Worm (Caenorhabditis elegans) whole organism, L4 larva: ENCODE measurements around the gene cul-4.
A peak's percentile ranks its signal among the peaks of the same experiment; 100 is the strongest.

ENCODE experiments used
- F10B5.3 ChIP-seq: sonication (generic microtip); optimal IDR thresholded peaks from 2 replicates; lab custom pipeline; 2016; ENCODE audit warnings: mild to moderate bottlenecking, missing genetic modification characterization, missing compliant biosample characterization
- F26F4.8 ChIP-seq: fragments of 200-800 bp; sonication (Bioruptor generic); conservative IDR thresholded peaks from 2 replicates; pipeline ENCODE4 v1.3.6; 2022; ENCODE audit warnings: missing genetic modification characterization, missing compliant biosample characterization
- F37D6.2 ChIP-seq: sonication (generic microtip); optimal IDR thresholded peaks from 2 replicates; lab custom pipeline; 2016; ENCODE audit warnings: mild to moderate bottlenecking, missing genetic modification characterization, missing compliant biosample characterization
- F44E2.7 ChIP-seq: fragments of 200-800 bp; sonication (Bioruptor generic); IDR thresholded peaks from 2 replicates; pipeline ENCODE4 v2.1.2; 2022; ENCODE audit warnings: missing genetic modification characterization, missing compliant biosample characterization
- R02D3.7 ChIP-seq: fragments of 150-350 bp; sonication (generic microtip); optimal IDR thresholded peaks from 3 replicates; lab custom pipeline; 2014; ENCODE audit warnings: missing biosample characterization, missing genetic modification characterization
- T26A8.4 ChIP-seq: fragments of 200-800 bp; sonication (Bioruptor generic); IDR thresholded peaks from 2 replicates; pipeline ENCODE4 v1.3.6; 2022; ENCODE audit warnings: missing genetic modification characterization, missing compliant biosample characterization
- Y75B8A.6 ChIP-seq: fragments of 200-800 bp; sonication (Bioruptor generic); IDR thresholded peaks from 2 replicates; pipeline ENCODE4 v1.3.6; 2022; ENCODE audit warnings: missing genetic modification reagents, missing genetic modification characterization, missing compliant biosample characterization
- aha-1 ChIP-seq: fragments of 150-350 bp; peaks from one replicate; lab custom pipeline; 2014; ENCODE audit warnings: missing biosample characterization, missing genetic modification characterization
- aly-2 ChIP-seq: sonication (generic microtip); optimal IDR thresholded peaks from 2 replicates; lab custom pipeline; 2018; ENCODE audit warnings: missing biosample characterization, missing genetic modification characterization
- arid-1 ChIP-seq: fragments of 200-800 bp; sonication (Bioruptor generic); conservative IDR thresholded peaks from 2 replicates; pipeline ENCODE4 v1.3.6; 2022; ENCODE audit warnings: missing genetic modification reagents, missing genetic modification characterization, missing compliant biosample characterization
- attf-4 ChIP-seq: sonication (generic microtip); optimal IDR thresholded peaks from 3 replicates; lab custom pipeline; 2017; ENCODE audit warnings: missing biosample characterization, missing genetic modification characterization
- ceh-20 ChIP-seq: fragments of 200-800 bp; sonication (Bioruptor generic); IDR thresholded peaks from 2 replicates; pipeline ENCODE4 v1.3.6; 2022; ENCODE audit warnings: missing genetic modification reagents, missing genetic modification characterization, missing compliant biosample characterization
- ceh-28 ChIP-seq: fragments of 150-350 bp; optimal IDR thresholded peaks from 2 replicates; lab custom pipeline; 2014; ENCODE audit warnings: missing biosample characterization, missing genetic modification reagents, missing genetic modification characterization
- ceh-32 ChIP-seq: sonication (generic microtip); optimal IDR thresholded peaks from 2 replicates; lab custom pipeline; 2016; ENCODE audit warnings: mild to moderate bottlenecking, missing genetic modification characterization, missing compliant biosample characterization; ENCODE audit not compliant: poor library complexity
- ceh-44 ChIP-seq: fragments of 200-800 bp; sonication (Bioruptor generic); IDR thresholded peaks from 2 replicates; pipeline ENCODE4 v1.3.6; 2022; ENCODE audit warnings: missing genetic modification reagents, missing genetic modification characterization, missing compliant biosample characterization
- ceh-82 ChIP-seq: sonication (generic microtip); optimal IDR thresholded peaks from 2 replicates; lab custom pipeline; 2017; ENCODE audit warnings: missing biosample characterization, missing genetic modification characterization
- cey-2 ChIP-seq: sonication (generic microtip); optimal IDR thresholded peaks from 3 replicates; lab custom pipeline; 2017; ENCODE audit warnings: missing genetic modification characterization, mild to moderate bottlenecking, missing compliant biosample characterization, antibody characterized with exemption, borderline replicate concordance; ENCODE audit not compliant: insufficient read depth
- ctbp-1 ChIP-seq: fragments of 200-800 bp; sonication (Bioruptor generic); IDR thresholded peaks from 2 replicates; pipeline ENCODE4 v1.3.6; 2022; ENCODE audit warnings: missing genetic modification reagents, missing genetic modification characterization, missing compliant biosample characterization
- daf-16 ChIP-seq, 3 experiments: sonication (generic microtip); optimal IDR thresholded peaks; 2 replicates each; lab custom pipeline; 2016 to 2017; ENCODE audit warnings: missing genetic modification characterization in 3 of 3, missing genetic modification reagents in 3 of 3, mild to moderate bottlenecking in 2 of 3, missing compliant biosample characterization in 2 of 3, missing biosample characterization in 1 of 3, moderate library complexity in 1 of 3
- daf-8 ChIP-seq: fragments of 200-800 bp; sonication (Bioruptor generic); IDR thresholded peaks from 2 replicates; pipeline ENCODE4 v1.3.6; 2022; ENCODE audit warnings: missing genetic modification characterization, missing compliant biosample characterization
- dmd-9 ChIP-seq: fragments of 200-800 bp; sonication (Bioruptor generic); IDR thresholded peaks from 2 replicates; pipeline ENCODE4 v1.3.6; 2022; ENCODE audit warnings: missing genetic modification reagents, missing genetic modification characterization, missing compliant biosample characterization
- dpl-1 ChIP-seq: fragments of 150-350 bp; optimal IDR thresholded peaks from 2 replicates; lab custom pipeline; 2014; ENCODE audit warnings: missing biosample characterization, missing genetic modification reagents, missing genetic modification characterization
- duxl-1 ChIP-seq: sonication (generic microtip); optimal IDR thresholded peaks from 2 replicates; lab custom pipeline; 2016; ENCODE audit warnings: mild to moderate bottlenecking, missing genetic modification characterization, moderate library complexity, missing compliant biosample characterization; ENCODE audit not compliant: poor library complexity
- fkh-10 ChIP-seq: fragments of 150-350 bp; optimal IDR thresholded peaks from 2 replicates; lab custom pipeline; 2014; ENCODE audit warnings: missing biosample characterization, missing genetic modification reagents, missing genetic modification characterization
- fos-1 ChIP-seq: fragments of 150-350 bp; optimal IDR thresholded peaks from 2 replicates; lab custom pipeline; 2014; ENCODE audit warnings: missing biosample characterization, missing genetic modification characterization
- gei-8 ChIP-seq: fragments of 200-800 bp; sonication (Bioruptor generic); optimal IDR thresholded peaks from 2 replicates; lab custom pipeline; 2018; ENCODE audit warnings: mild to moderate bottlenecking, missing genetic modification characterization, missing compliant biosample characterization
- hmg-1.1 ChIP-seq: fragments of 200-800 bp; sonication (Bioruptor generic); IDR thresholded peaks from 2 replicates; pipeline ENCODE4 v1.3.6; 2022; ENCODE audit warnings: missing genetic modification reagents, missing genetic modification characterization, missing compliant biosample characterization
- jun-1 ChIP-seq: fragments of 150-350 bp; optimal IDR thresholded peaks from 2 replicates; lab custom pipeline; 2014; ENCODE audit warnings: missing biosample characterization, missing genetic modification reagents, missing genetic modification characterization
- lim-7 ChIP-seq: fragments of 200-800 bp; sonication (Bioruptor generic); IDR thresholded peaks from 2 replicates; pipeline ENCODE4 v1.3.6; 2022; ENCODE audit warnings: missing genetic modification characterization, missing compliant biosample characterization
- lin-29 ChIP-seq: fragments of 200-800 bp; sonication (Bioruptor generic); IDR thresholded peaks from 2 replicates; pipeline ENCODE4 v1.3.6; 2022; ENCODE audit warnings: missing genetic modification reagents, missing genetic modification characterization, missing compliant biosample characterization
- lin-38 ChIP-seq: fragments of 200-800 bp; sonication (Bioruptor generic); IDR thresholded peaks from 2 replicates; pipeline ENCODE4 v1.3.6; 2022; ENCODE audit warnings: missing genetic modification reagents, missing genetic modification characterization, missing compliant biosample characterization
- mdl-1 ChIP-seq, 2 experiments: fragments of 150-350 bp in 1 of 2; sonication (generic microtip) in 1 of 2; optimal IDR thresholded peaks; 2 replicates each; lab custom pipeline; 2014 to 2017; ENCODE audit warnings: missing biosample characterization in 2 of 2, missing genetic modification characterization in 2 of 2
- mdt-29 ChIP-seq: fragments of 200-800 bp; sonication (Bioruptor generic); IDR thresholded peaks from 2 replicates; pipeline ENCODE4 v1.3.6; 2022; ENCODE audit warnings: missing genetic modification reagents, missing genetic modification characterization, missing compliant biosample characterization
- mxl-2 ChIP-seq: fragments of 200-800 bp; sonication (Bioruptor generic); conservative IDR thresholded peaks from 2 replicates; pipeline ENCODE4 v1.3.6; 2022; ENCODE audit warnings: missing genetic modification reagents, missing genetic modification characterization, missing compliant biosample characterization
- nhr-11 ChIP-seq: fragments of 150-350 bp; optimal IDR thresholded peaks from 2 replicates; lab custom pipeline; 2014; ENCODE audit warnings: missing biosample characterization, missing genetic modification characterization
- nhr-28 ChIP-seq: fragments of 150-350 bp; optimal IDR thresholded peaks from 2 replicates; lab custom pipeline; 2014; ENCODE audit warnings: missing biosample characterization, missing genetic modification characterization
- nhr-42 ChIP-seq: fragments of 200-800 bp; sonication (Bioruptor generic); IDR thresholded peaks from 2 replicates; pipeline ENCODE4 v1.3.6; 2022; ENCODE audit warnings: missing genetic modification characterization, missing compliant biosample characterization
- nhr-48 ChIP-seq: sonication (generic microtip); optimal IDR thresholded peaks from 2 replicates; lab custom pipeline; 2016; ENCODE audit warnings: mild to moderate bottlenecking, missing genetic modification characterization, missing compliant biosample characterization
- php-3 ChIP-seq: fragments of 200-800 bp; sonication (Bioruptor generic); IDR thresholded peaks from 2 replicates; pipeline ENCODE4 v1.3.6; 2022; ENCODE audit warnings: missing genetic modification reagents, missing genetic modification characterization, missing compliant biosample characterization
- pqm-1 ChIP-seq: sonication (generic microtip); optimal IDR thresholded peaks from 2 replicates; lab custom pipeline; 2017; ENCODE audit warnings: missing biosample characterization, missing genetic modification characterization
- saeg-2 ChIP-seq: fragments of 200-800 bp; sonication (Bioruptor generic); IDR thresholded peaks from 2 replicates; pipeline ENCODE4 v1.3.6; 2022; ENCODE audit warnings: missing genetic modification reagents, missing genetic modification characterization, missing compliant biosample characterization
- set-16 ChIP-seq: fragments of 200-800 bp; sonication (Bioruptor generic); IDR thresholded peaks from 2 replicates; pipeline ENCODE4 v1.3.6; 2022; ENCODE audit warnings: missing genetic modification reagents, missing genetic modification characterization, missing compliant biosample characterization
- snpc-1.2 ChIP-seq: fragments of 200-800 bp; sonication (Bioruptor generic); IDR thresholded peaks from 2 replicates; pipeline ENCODE4 v1.3.6; 2022; ENCODE audit warnings: missing genetic modification reagents, missing genetic modification characterization, missing compliant biosample characterization
- spr-1 ChIP-seq: sonication (generic microtip); optimal IDR thresholded peaks from 2 replicates; lab custom pipeline; 2016; ENCODE audit warnings: mild to moderate bottlenecking, missing genetic modification characterization, missing compliant biosample characterization
- zag-1 ChIP-seq: fragments of 150-350 bp; optimal IDR thresholded peaks from 2 replicates; lab custom pipeline; 2014; ENCODE audit warnings: missing biosample characterization, missing genetic modification characterization
- zfp-2 ChIP-seq: sonication (generic microtip); optimal IDR thresholded peaks from 2 replicates; lab custom pipeline; 2016; ENCODE audit warnings: mild to moderate bottlenecking, missing genetic modification characterization, missing compliant biosample characterization
- zip-2 ChIP-seq: fragments of 150-350 bp; optimal IDR thresholded peaks from 2 replicates; lab custom pipeline; 2014; ENCODE audit warnings: missing biosample characterization, missing genetic modification characterization
- ztf-7 ChIP-seq: fragments of 150-350 bp; optimal IDR thresholded peaks from 2 replicates; lab custom pipeline; 2014; ENCODE audit warnings: missing biosample characterization, missing genetic modification characterization

cul-4 gene

DNA sequence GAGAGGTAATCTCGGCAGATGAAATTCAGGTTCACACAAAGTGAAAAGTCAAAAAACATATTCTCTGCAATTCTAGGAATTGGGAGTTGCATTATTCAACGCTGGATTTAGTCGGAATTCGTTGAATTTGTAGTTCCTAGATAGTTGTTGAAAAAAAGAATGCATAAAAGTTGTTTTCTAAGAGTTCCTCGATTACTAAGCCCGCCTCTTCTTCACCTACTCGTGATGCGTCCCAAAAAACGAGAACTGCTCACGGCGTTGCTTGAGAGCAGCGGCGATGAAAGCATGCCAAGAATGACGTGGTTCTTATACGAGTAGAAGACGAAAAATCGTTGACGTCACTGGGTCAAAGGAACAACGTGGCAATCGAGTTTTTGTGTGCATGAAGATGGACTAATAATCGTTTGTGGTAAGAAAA, 23.2 kb downstream of the cul-4 start (continued):
- TF ChIP-seq R02D3.7 (tag; lab: Kevin White, UChicago) (no peak), duxl-1 (no peak), php-3 (0 out of 2 replicates have a peak, but pooled peaks have one; percentile 7), dpl-1 (no peak), F26F4.8 (GFP tag; lab: Robert Waterston, UW) (no peak), zfp-2 (tag; lab: Kevin White, UChicago) (no peak), F44E2.7 (GFP tag; lab: Robert Waterston, UW) (no peak), spr-1 (tag; lab: Kevin White, UChicago) (no peak), nhr-28 (tag; lab: Kevin White, UChicago) (no peak), gei-8 (GFP tag; lab: Kevin White, UChicago) (no peak), nhr-48 (no peak), cey-2 (tag; lab: Kevin White, UChicago) (no peak), ceh-32 (no peak), lin-38 (GFP tag; lab: Robert Waterston, UW) (no peak), ctbp-1 (GFP tag; lab: Robert Waterston, UW) (peak; percentile 62), zip-2 (tag; lab: Kevin White, UChicago) (no peak), zag-1 (tag; lab: Kevin White, UChicago) (no peak), ztf-7 (tag; lab: Kevin White, UChicago) (no peak), ceh-28 (tag; lab: Kevin White, UChicago) (no peak), mdt-29 (GFP tag; lab: Robert Waterston, UW) (no peak), lim-7 (GFP tag; lab: Robert Waterston, UW) (no peak), Y75B8A.6 (GFP tag; lab: Robert Waterston, UW) (no peak), daf-8 (GFP tag; lab: Robert Waterston, UW) (no peak), T26A8.4 (no peak), snpc-1.2 (no peak), dmd-9 (no peak), fos-1 (no peak), jun-1 (tag; lab: Kevin White, UChicago) (no peak), saeg-2 (GFP tag; lab: Robert Waterston, UW) (no peak), F10B5.3 (tag; lab: Kevin White, UChicago) (no peak), fkh-10 (peak; percentile 50), mxl-2 (GFP tag; lab: Robert Waterston, UW) (no peak)
- TF ChIP-seq, all 104 proteins: peak for 12

DNA sequence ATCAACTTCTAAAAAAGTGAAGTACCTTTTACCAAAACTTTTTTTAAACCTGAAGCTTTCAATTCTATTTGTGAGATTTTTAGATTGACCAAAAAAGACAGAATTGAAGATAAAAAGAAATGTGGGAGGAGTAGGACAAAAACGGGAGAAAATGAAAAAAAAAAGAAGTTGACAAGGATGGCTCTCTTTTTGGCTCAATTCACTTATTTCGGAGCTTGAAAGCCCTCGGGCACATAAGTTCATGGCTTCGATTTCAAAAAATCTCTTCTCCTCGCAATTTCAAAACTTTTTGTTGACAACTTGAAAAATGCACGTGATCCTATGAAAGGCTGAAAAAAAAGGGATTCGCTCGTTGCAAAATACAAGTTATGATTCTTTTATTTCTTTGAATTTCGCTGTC, 24.3 kb downstream of the cul-4 start:
- peak; percentile 22 for TF ChIP-seq fkh-10
- TF ChIP-seq pqm-1 (tag; lab: Kevin White, UChicago), result no peak
- TF ChIP-seq nhr-11 (tag; lab: Kevin White, UChicago), result no peak
- peak; percentile 71 for TF ChIP-seq aha-1 (tag; lab: Kevin White, UChicago)

DNA sequence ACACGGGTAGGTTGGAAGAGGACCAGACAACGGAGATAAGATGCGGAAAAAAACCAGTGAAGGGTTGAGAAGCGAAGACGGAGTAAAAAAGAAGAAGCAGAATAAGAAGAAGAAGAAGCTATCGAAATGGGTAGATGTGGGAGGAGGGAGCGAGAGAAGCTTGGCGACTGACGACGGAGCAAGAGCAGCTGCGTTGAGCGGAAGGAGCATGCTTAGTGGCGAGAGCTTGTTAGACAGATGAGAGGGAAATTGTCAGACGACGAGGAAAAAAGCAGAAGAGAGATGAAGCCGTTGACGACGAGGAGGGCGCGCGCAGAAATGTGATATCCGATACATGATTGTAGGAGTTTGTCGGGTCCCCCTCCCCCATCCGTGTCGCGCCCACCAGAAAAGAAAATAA, 25.1 kb downstream of the cul-4 start:
- TF ChIP-seq fkh-10, result peak; percentile 73
- TF ChIP-seq ceh-44, result no peak
- no peak for TF ChIP-seq ceh-32
- no peak; the same call in 1 of the 2 replicates for TF ChIP-seq arid-1 (GFP tag; lab: Robert Waterston, UW)
- TF ChIP-seq hmg-1.1 (GFP tag; lab: Robert Waterston, UW), result 0 out of 2 replicates have a peak, but pooled peaks have one; percentile 51
- peak in 1 of 2 experiments; percentile 27 for TF ChIP-seq daf-16 (GFP tag; optimal IDR thresholded peaks at IDR 0.05; lab: Kevin White, UChicago)
- no peak for TF ChIP-seq daf-16 (tag; optimal IDR thresholded peaks at IDR 0.05; lab: Kevin White, UChicago)
- TF ChIP-seq mdl-1 (tag; optimal IDR thresholded peaks at IDR 0.05; lab: Kevin White, UChicago), result no peak
- TF ChIP-seq set-16, result peak; percentile 78
- no peak for TF ChIP-seq duxl-1
- no peak for TF ChIP-seq ztf-7 (tag; lab: Kevin White, UChicago)
- TF ChIP-seq nhr-11 (tag; lab: Kevin White, UChicago), result peak; percentile 54
- no peak for TF ChIP-seq saeg-2 (GFP tag; lab: Robert Waterston, UW)
- peak; percentile 22 for TF ChIP-seq dpl-1
- TF ChIP-seq ceh-82 (tag; lab: Kevin White, UChicago), result no peak
- no peak for TF ChIP-seq nhr-42 (GFP tag; lab: Robert Waterston, UW)
- TF ChIP-seq cey-2 (tag; lab: Kevin White, UChicago), result no peak
- no peak for TF ChIP-seq jun-1 (tag; lab: Kevin White, UChicago)
- TF ChIP-seq spr-1 (tag; lab: Kevin White, UChicago), result no peak
- TF ChIP-seq aly-2, result no peak
- peak; percentile 29 for TF ChIP-seq ceh-20 (GFP tag; lab: Robert Waterston, UW)
- no peak for TF ChIP-seq attf-4 (tag; lab: Kevin White, UChicago)
- TF ChIP-seq F37D6.2 (tag; lab: Kevin White, UChicago), result peak; percentile 38
- no peak for TF ChIP-seq lin-38 (GFP tag; lab: Robert Waterston, UW)
- TF ChIP-seq lin-29 (GFP tag; lab: Robert Waterston, UW), result no peak
